Fruit fly (Drosophila melanogaster) whole organism: Measurements from ENCODE around the gene CG42494.

ENCODE experiments used
- CG8478 ChIP-seq: fragments of >200 bp; optimal IDR thresholded peaks from 2 replicates; lab custom pipeline; 2018; ENCODE audit warnings: inconsistent platforms
- EcR ChIP-seq, 2 experiments: fragments of >200 bp; optimal IDR thresholded peaks; 2 replicates each; lab custom pipeline; 2017; ENCODE audit warnings: missing biosample characterization in 2 of 2, missing genetic modification characterization in 2 of 2, missing genetic modification reagents in 2 of 2
- pan ChIP-seq: fragments of >200 bp; optimal IDR thresholded peaks from 2 replicates; lab custom pipeline; 2017
- psq ChIP-seq: fragments of >200 bp; optimal IDR thresholded peaks from 2 replicates; lab custom pipeline; 2017
- usp ChIP-seq: fragments of >200 bp; optimal IDR thresholded peaks from 2 replicates; lab custom pipeline; 2017; ENCODE audit warnings: missing biosample characterization, missing genetic modification characterization, mixed read lengths

DNA sequence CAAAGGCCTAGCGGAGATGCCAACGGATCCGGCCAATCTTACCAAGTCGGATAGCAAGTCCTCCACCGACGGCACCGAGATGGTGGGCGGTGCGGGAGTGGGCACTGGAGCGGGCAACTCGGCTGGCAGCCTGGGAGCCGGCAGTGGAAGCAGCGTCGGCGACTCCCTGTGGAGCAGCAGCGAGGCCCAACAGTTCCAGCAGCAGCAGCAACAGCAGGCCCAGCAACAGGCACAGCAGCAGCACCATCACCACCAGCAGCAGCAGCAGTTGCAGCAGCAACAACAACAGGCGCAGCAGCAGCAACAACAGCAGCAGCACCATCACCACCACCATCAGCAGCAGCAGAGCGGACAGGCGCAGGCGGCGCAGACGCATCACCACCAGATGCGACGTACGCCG is 33.8 kb upstream of the CG42494 start:
- no peak for TF ChIP-seq CG8478 (lab: Kevin White, UChicago)
- no peak for TF ChIP-seq usp (GFP tag; lab: Kevin White, UChicago)
- TF ChIP-seq pan (lab: Kevin White, UChicago) = no peak
- no peak for TF ChIP-seq psq (lab: Kevin White, UChicago)
- no peak for TF ChIP-seq EcR (GFP tag; optimal IDR thresholded peaks at IDR 0.05; lab: Kevin White, UChicago)
